Fruit fly (Drosophila melanogaster) whole organism, embryonic: Measurements from ENCODE around the gene Glg1.

Source experiments
- Abd-B ChIP-seq: fragments of 200-800 bp; sonication (Bioruptor generic); optimal IDR thresholded peaks from 2 replicates; lab custom pipeline; 2018; ENCODE audit warnings: missing biosample characterization, mild to moderate bottlenecking, missing genetic modification characterization, moderate library complexity
- Ada2b ChIP-seq: fragments of 200-800 bp; sonication (Bioruptor generic); IDR thresholded peaks from 2 replicates; pipeline ENCODE4 v1.3.6; 2022; ENCODE audit warnings: missing biosample characterization, missing genetic modification characterization
- Aef1 ChIP-seq: fragments of 200-800 bp; sonication (Bioruptor generic); IDR thresholded peaks from 3 replicates; pipeline ENCODE4 v1.3.6; 2022; ENCODE audit warnings: missing biosample characterization, missing genetic modification characterization
- Awh ChIP-seq: fragments of 200-800 bp; sonication (Bioruptor generic); IDR thresholded peaks from 2 replicates; pipeline ENCODE4, ENCODE4 v1.3.6; 2022; ENCODE audit warnings: missing biosample characterization, missing genetic modification characterization
- CG10654 ChIP-seq: fragments of 200-800 bp; sonication (Bioruptor generic); optimal IDR thresholded peaks from 2 replicates; lab custom pipeline; 2016; ENCODE audit warnings: missing biosample characterization, missing genetic modification characterization
- CG10959 ChIP-seq: fragments of 200-800 bp; sonication (Bioruptor generic); IDR thresholded peaks from 2 replicates; pipeline ENCODE4 v1.3.6; 2022; ENCODE audit warnings: missing biosample characterization, missing genetic modification characterization
- CG12104 ChIP-seq: fragments of 200-800 bp; sonication (Bioruptor generic); optimal IDR thresholded peaks from 3 replicates; lab custom pipeline; 2016; ENCODE audit warnings: missing biosample characterization, missing genetic modification characterization
- CG13123 ChIP-seq: fragments of 200-800 bp; sonication (Bioruptor generic); optimal IDR thresholded peaks from 2 replicates; lab custom pipeline; 2016; ENCODE audit warnings: missing biosample characterization, missing genetic modification characterization
- CG14441 ChIP-seq: fragments of 200-800 bp; sonication (Bioruptor generic); IDR thresholded peaks from 2 replicates; pipeline ENCODE4 v1.3.6; 2022; ENCODE audit warnings: missing biosample characterization, missing genetic modification characterization
- CG2120 ChIP-seq: fragments of 200-800 bp; sonication (Bioruptor generic); optimal IDR thresholded peaks from 3 replicates; lab custom pipeline; 2016; ENCODE audit warnings: missing biosample characterization, missing genetic modification characterization
- CG31365 ChIP-seq: fragments of 200-800 bp; sonication (Bioruptor generic); optimal IDR thresholded peaks from 2 replicates; lab custom pipeline; 2018; ENCODE audit warnings: missing biosample characterization, mild to moderate bottlenecking, missing genetic modification characterization
- CG33557 ChIP-seq: fragments of 200-800 bp; sonication (Bioruptor generic); optimal IDR thresholded peaks from 2 replicates; lab custom pipeline; 2019; ENCODE audit warnings: missing biosample characterization, mild to moderate bottlenecking, missing genetic modification characterization, moderate library complexity
- CG34422 ChIP-seq: fragments of 200-800 bp; sonication (Bioruptor generic); IDR thresholded peaks from 3 replicates; pipeline ENCODE4 v1.3.6; 2022; ENCODE audit warnings: missing biosample characterization, missing genetic modification characterization
- CG3726 ChIP-seq: fragments of 200-800 bp; sonication (Bioruptor generic); IDR thresholded peaks from 3 replicates; pipeline ENCODE4, ENCODE4 v1.3.6; 2022; ENCODE audit warnings: missing biosample characterization, missing genetic modification characterization
- CG7271 ChIP-seq: fragments of 200-800 bp; sonication (Bioruptor generic); optimal IDR thresholded peaks from 2 replicates; lab custom pipeline; 2018; ENCODE audit warnings: missing biosample characterization, mild to moderate bottlenecking, missing genetic modification characterization, moderate library complexity
- CG8388 ChIP-seq: fragments of 200-800 bp; sonication (Bioruptor generic); optimal IDR thresholded peaks from 2 replicates; lab custom pipeline; 2019; ENCODE audit warnings: missing biosample characterization, mild to moderate bottlenecking, missing genetic modification characterization, moderate library complexity
- CG8944 ChIP-seq: fragments of 200-800 bp; sonication (Bioruptor generic); optimal IDR thresholded peaks from 3 replicates; lab custom pipeline; 2016; ENCODE audit warnings: missing biosample characterization, missing genetic modification characterization
- CG9727 ChIP-seq: fragments of 200-800 bp; sonication (Bioruptor generic); optimal IDR thresholded peaks from 3 replicates; lab custom pipeline; 2017; ENCODE audit warnings: missing biosample characterization, mild to moderate bottlenecking, missing genetic modification characterization
- Dek ChIP-seq: fragments of 200-800 bp; sonication (Bioruptor generic); optimal IDR thresholded peaks from 3 replicates; lab custom pipeline; 2019; ENCODE audit warnings: missing biosample characterization, mild to moderate bottlenecking, missing genetic modification characterization, moderate library complexity
- Hey ChIP-seq: fragments of 200-800 bp; sonication (Bioruptor generic); optimal IDR thresholded peaks from 3 replicates; lab custom pipeline; 2018; ENCODE audit warnings: missing biosample characterization, mild to moderate bottlenecking, missing genetic modification characterization
- Nf-YA ChIP-seq: fragments of 200-800 bp; sonication (Bioruptor generic); IDR thresholded peaks from 2 replicates; pipeline ENCODE4 v1.3.6; 2022; ENCODE audit warnings: missing biosample characterization, missing genetic modification characterization
- Sry-β ChIP-seq: fragments of 200-800 bp; sonication (Bioruptor generic); optimal IDR thresholded peaks from 2 replicates; lab custom pipeline; 2018; ENCODE audit warnings: missing biosample characterization, mild to moderate bottlenecking, missing genetic modification characterization, moderate library complexity
- Taf1 ChIP-seq: fragments of 200-800 bp; sonication (Bioruptor generic); IDR thresholded peaks from 2 replicates; pipeline ENCODE4 v1.3.6; 2022; ENCODE audit warnings: missing biosample characterization, missing genetic modification characterization
- Trl ChIP-seq, 3 experiments: fragments of >200 bp in 2 of 3; fragments of 200-800 bp in 1 of 3; sonication (Bioruptor generic) in 1 of 3; optimal IDR thresholded peaks; 2 replicates in 1 of 3; 3 replicates in 2 of 3; lab custom pipeline; 2016 to 2017; ENCODE audit warnings: missing biosample characterization in 1 of 3, missing genetic modification characterization in 1 of 3
- Xrp1 ChIP-seq: fragments of 200-800 bp; sonication (Bioruptor generic); IDR thresholded peaks from 2 replicates; pipeline ENCODE4 v1.3.6; 2022; ENCODE audit warnings: missing biosample characterization, missing genetic modification characterization
- ara ChIP-seq: fragments of 200-800 bp; sonication (Bioruptor generic); IDR thresholded peaks from 2 replicates; pipeline ENCODE4 v1.3.6; 2022; ENCODE audit warnings: missing biosample characterization, missing genetic modification characterization
- cato ChIP-seq: fragments of 200-800 bp; sonication (Bioruptor generic); optimal IDR thresholded peaks from 2 replicates; lab custom pipeline; 2016; ENCODE audit warnings: missing biosample characterization, missing genetic modification characterization, borderline replicate concordance
- crp ChIP-seq, 2 experiments: fragments of 200-800 bp; sonication (Bioruptor generic); optimal IDR thresholded peaks; 2 replicates in 1 of 2; 3 replicates in 1 of 2; lab custom pipeline; 2017; ENCODE audit warnings: missing biosample characterization in 2 of 2, missing genetic modification characterization in 2 of 2, mild to moderate bottlenecking in 1 of 2, moderate library complexity in 1 of 2
- esg ChIP-seq: fragments of 200-800 bp; sonication (Bioruptor generic); conservative IDR thresholded peaks from 2 replicates; pipeline ENCODE4 v1.3.6; 2022; ENCODE audit warnings: missing biosample characterization, missing genetic modification characterization
- grn ChIP-seq: fragments of 200-800 bp; sonication (Bioruptor generic); optimal IDR thresholded peaks from 3 replicates; lab custom pipeline; 2017; ENCODE audit warnings: missing biosample characterization, missing genetic modification characterization
- gsb ChIP-seq: fragments of 200-800 bp; sonication (Bioruptor generic); IDR thresholded peaks from 2 replicates; pipeline ENCODE4 v1.3.6; 2022; ENCODE audit warnings: missing biosample characterization, missing genetic modification characterization
- insv ChIP-seq, 2 experiments: fragments of 200-800 bp; sonication (Bioruptor generic); optimal IDR thresholded peaks; 3 replicates each; lab custom pipeline; 2016 to 2018; ENCODE audit warnings: missing biosample characterization in 2 of 2, missing genetic modification characterization in 2 of 2
- jumu ChIP-seq: fragments of 200-800 bp; sonication (Bioruptor generic); optimal IDR thresholded peaks from 3 replicates; lab custom pipeline; 2016; ENCODE audit warnings: missing biosample characterization, missing genetic modification characterization
- knrl ChIP-seq: fragments of 200-800 bp; sonication (Bioruptor generic); IDR thresholded peaks from 3 replicates; pipeline ENCODE4 v1.3.6; 2022; ENCODE audit warnings: missing biosample characterization, missing genetic modification characterization; ENCODE audit not compliant: partially characterized antibody
- lola ChIP-seq, 3 experiments: fragments of >200 bp in 2 of 3; fragments of 200-800 bp in 1 of 3; sonication (Bioruptor generic) in 1 of 3; optimal IDR thresholded peaks; 2 replicates each; lab custom pipeline; 2017 to 2019; ENCODE audit warnings: missing biosample characterization in 3 of 3, missing genetic modification characterization in 3 of 3, mild to moderate bottlenecking in 1 of 3, moderate library complexity in 1 of 3
- mirr ChIP-seq: fragments of 200-800 bp; sonication (Bioruptor generic); optimal IDR thresholded peaks from 3 replicates; lab custom pipeline; 2018; ENCODE audit warnings: missing biosample characterization, mild to moderate bottlenecking, missing genetic modification characterization
- nerfin-1 ChIP-seq: fragments of 200-800 bp; sonication (Bioruptor generic); optimal IDR thresholded peaks from 3 replicates; lab custom pipeline; 2019; ENCODE audit warnings: missing biosample characterization, mild to moderate bottlenecking, missing genetic modification characterization, moderate library complexity
- nerfin-2 ChIP-seq: fragments of 200-800 bp; sonication (Bioruptor generic); IDR thresholded peaks from 2 replicates; pipeline ENCODE4 v1.3.6; 2022; ENCODE audit warnings: missing biosample characterization, missing genetic modification characterization; ENCODE audit not compliant: partially characterized antibody
- pfk ChIP-seq: fragments of 200-800 bp; sonication (Bioruptor generic); optimal IDR thresholded peaks from 2 replicates; lab custom pipeline; 2018; ENCODE audit warnings: missing biosample characterization, mild to moderate bottlenecking, missing genetic modification characterization, moderate library complexity
- pho ChIP-seq: fragments of 200-800 bp; sonication (Bioruptor generic); optimal IDR thresholded peaks from 2 replicates; lab custom pipeline; 2016; ENCODE audit warnings: missing biosample characterization, missing genetic modification characterization
- pzg ChIP-seq: fragments of 200-800 bp; sonication (Bioruptor generic); optimal IDR thresholded peaks from 3 replicates; lab custom pipeline; 2018; ENCODE audit warnings: missing biosample characterization, mild to moderate bottlenecking, missing genetic modification characterization, moderate library complexity
- ro ChIP-seq: fragments of 200-800 bp; sonication (Bioruptor generic); IDR thresholded peaks from 2 replicates; pipeline ENCODE4 v1.3.6; 2022; ENCODE audit warnings: missing biosample characterization, missing genetic modification characterization
- sens-2 ChIP-seq: fragments of 200-800 bp; sonication (Bioruptor generic); IDR thresholded peaks from 2 replicates; pipeline ENCODE4 v1.3.6; 2022; ENCODE audit warnings: missing biosample characterization, missing genetic modification characterization
- sim ChIP-seq: fragments of 200-800 bp; sonication (Bioruptor generic); IDR thresholded peaks from 2 replicates; pipeline ENCODE4 v1.3.6; 2022; ENCODE audit warnings: missing biosample characterization, missing genetic modification characterization
- sob ChIP-seq: fragments of 200-800 bp; sonication (Bioruptor generic); IDR thresholded peaks from 2 replicates; pipeline ENCODE4 v1.3.6; 2022; ENCODE audit warnings: missing biosample characterization, missing genetic modification characterization
- stwl ChIP-seq: fragments of 200-800 bp; sonication (Bioruptor generic); optimal IDR thresholded peaks from 3 replicates; lab custom pipeline; 2018; ENCODE audit warnings: missing biosample characterization, mild to moderate bottlenecking, missing genetic modification characterization, moderate library complexity
- tap ChIP-seq: fragments of 200-800 bp; optimal IDR thresholded peaks from 3 replicates; lab custom pipeline; 2019; ENCODE audit warnings: missing biosample characterization, mild to moderate bottlenecking, missing genetic modification characterization, moderate library complexity
- toy ChIP-seq: fragments of 200-800 bp; sonication (Bioruptor generic); IDR thresholded peaks from 2 replicates; pipeline ENCODE4 v1.3.6; 2022; ENCODE audit warnings: missing biosample characterization, missing genetic modification characterization
- z ChIP-seq: fragments of 200-800 bp; sonication (Bioruptor generic); IDR thresholded peaks from 3 replicates; pipeline ENCODE4 v1.3.6; 2022; ENCODE audit warnings: missing biosample characterization, missing genetic modification characterization

Gene Glg1

DNA sequence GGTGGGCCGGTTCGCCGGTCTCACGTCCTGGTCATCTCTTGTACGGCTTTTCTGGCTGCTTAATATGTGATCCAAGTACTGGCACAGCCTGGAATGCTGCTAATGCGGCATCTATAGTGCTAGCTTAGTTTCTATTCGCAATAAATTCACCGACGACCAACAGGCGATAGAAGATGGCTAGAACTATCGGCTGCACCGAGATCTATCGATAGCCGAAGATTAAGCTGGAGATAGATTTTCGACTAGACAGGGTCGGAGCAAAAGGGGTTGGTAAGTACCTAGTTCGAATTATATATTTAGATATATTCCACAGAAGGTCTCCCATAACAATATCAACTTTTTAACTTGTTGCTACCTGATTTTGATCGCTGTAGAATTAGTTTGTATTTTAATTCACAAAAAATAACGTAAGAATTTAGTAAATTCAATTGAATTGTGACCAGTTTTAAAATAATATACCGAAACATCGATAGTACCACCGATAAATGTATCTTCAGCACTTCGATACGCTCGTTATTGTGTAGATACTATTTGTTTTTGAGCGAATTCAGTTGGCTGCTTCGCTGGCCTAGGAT lies at the start of gene Glg1, which contains the start of gene M6 (continued):
- TF ChIP-seq Aef1 (peak; percentile 19; the same call in 1 of the 3 replicates), crp (GFP tag; optimal IDR thresholded peaks at IDR 0.05; lab: Kevin White, UChicago) (peak in 1 of 2 experiments; percentile 29), nerfin-1 (tag; lab: Kevin White, UChicago) (no peak), CG10959 (GFP tag; lab: Robert Waterston, UW) (no peak), z (GFP tag; lab: Robert Waterston, UW) (no peak), nerfin-2 (peak; percentile 93), Sry-β (GFP tag; lab: Kevin White, UChicago) (peak; percentile 74), CG10654 (GFP tag; lab: Kevin White, UChicago) (peak; percentile 55), pfk (GFP tag; lab: Kevin White, UChicago) (no peak), CG8388 (peak; percentile 40), CG7271 (tag; lab: Kevin White, UChicago) (no peak), CG9727 (peak; percentile 67), CG8944 (peak; percentile 58), Awh (no peak), sob (GFP tag; lab: Robert Waterston, UW) (peak; percentile 69), stwl (tag; lab: Kevin White, UChicago) (peak; percentile 49), CG3726 (GFP tag; lab: Robert Waterston, UW) (no peak), Xrp1 (GFP tag; lab: Robert Waterston, UW) (peak; percentile 74), CG13123 (GFP tag; lab: Kevin White, UChicago) (no peak), gsb (no peak), Abd-B (GFP tag; lab: Kevin White, UChicago) (peak; percentile 77), CG31365 (tag; lab: Kevin White, UChicago) (no peak), CG2120 (GFP tag; lab: Kevin White, UChicago) (peak; percentile 89), Hey (tag; lab: Kevin White, UChicago) (no peak), CG14441 (GFP tag; lab: Robert Waterston, UW) (peak; percentile 38; the same call in 1 of the 2 replicates), toy (no peak), CG34422 (GFP tag; lab: Robert Waterston, UW) (no peak; the same call in 2 of the 3 replicates), mirr (GFP tag; lab: Kevin White, UChicago) (no peak), sens-2 (GFP tag; lab: Robert Waterston, UW) (peak; percentile 35; the same call in 1 of the 2 replicates), Taf1 (GFP tag; lab: Robert Waterston, UW) (0 out of 2 replicates have a peak, but pooled peaks have one; percentile 28), grn (peak; percentile 93), jumu (GFP tag; lab: Kevin White, UChicago) (peak; percentile 60), esg (peak; percentile 23; the same call in 1 of the 2 replicates), Trl (optimal IDR thresholded peaks at IDR 0.05; lab: Kevin White, UChicago) (no peak), Trl (GFP tag; optimal IDR thresholded peaks at IDR 0.05; lab: Kevin White, UChicago) (peak; percentile 58), ara (GFP tag; lab: Robert Waterston, UW) (0 out of 2 replicates have a peak, but pooled peaks have one; percentile 32), sim (GFP tag; lab: Robert Waterston, UW) (no peak), knrl (peak; percentile 96), Ada2b (GFP tag; lab: Robert Waterston, UW) (peak; percentile 40; the same call in 1 of the 2 replicates), pzg (GFP tag; lab: Kevin White, UChicago) (peak; percentile 77), cato (peak; percentile 10), ro (GFP tag; lab: Robert Waterston, UW) (no peak), insv (GFP tag; optimal IDR thresholded peaks at IDR 0.05; lab: Kevin White, UChicago) (peak in 1 of 2 experiments; percentile 32), CG33557 (peak; percentile 54), lola (GFP tag; optimal IDR thresholded peaks at IDR 0.05; lab: Kevin White, UChicago) (peak in 1 of 3 experiments; percentile 65), Dek (tag; lab: Kevin White, UChicago) (peak; percentile 53), Nf-YA (GFP tag; lab: Robert Waterston, UW) (no peak), tap (tag; lab: Kevin White, UChicago) (peak; percentile 18), pho (peak; percentile 69), CG12104 (no peak)
